Fruit fly (Drosophila melanogaster): ENCODE data around the gene CG10163.

The CG10163 gene

DNA sequence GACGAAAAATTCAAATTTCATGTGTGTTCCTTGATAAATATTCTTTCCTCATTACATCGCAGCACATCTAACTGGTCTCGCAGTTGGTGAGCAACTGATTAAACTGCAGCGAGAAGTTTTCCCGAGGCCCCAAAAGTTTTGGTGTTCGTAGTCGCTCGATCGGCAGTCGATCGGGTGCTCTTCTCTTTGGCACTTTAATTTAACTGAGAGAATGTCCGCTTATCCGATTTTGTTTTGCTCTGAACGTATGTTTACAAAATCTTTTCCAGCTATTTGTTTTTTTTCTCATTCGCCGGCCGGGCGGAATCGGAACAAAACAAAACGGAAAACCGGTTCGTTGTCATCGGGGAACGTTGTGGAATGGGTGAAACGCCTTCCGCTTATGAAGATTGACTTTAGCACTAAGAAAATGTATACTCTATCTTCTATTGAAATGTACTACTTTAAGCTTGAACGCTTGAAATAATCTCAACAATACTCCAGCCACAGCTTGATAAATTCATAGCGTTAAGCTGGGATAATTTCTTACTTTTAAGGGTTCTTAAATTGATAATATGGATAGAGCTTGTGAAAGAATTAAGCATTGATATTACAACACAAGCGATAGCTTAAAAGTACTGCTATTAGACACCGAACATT, 39.9 kb downstream of the CG10163 start (continued):
- TF ChIP-seq pan (optimal IDR thresholded peaks at IDR 0.05), result no peak
- TF ChIP-seq pan (GFP tag; optimal IDR thresholded peaks at IDR 0.05 in 1 of 2, IDR thresholded peaks at IDR 0.05 in 1 of 2), result no peak
- no peak for TF ChIP-seq tx (GFP tag; optimal IDR thresholded peaks at IDR 0.05)
- no peak for TF ChIP-seq sob (GFP tag; IDR thresholded peaks at IDR 0.05)
- no peak for TF ChIP-seq dati (GFP tag; IDR thresholded peaks at IDR 0.05)
- no peak for TF ChIP-seq Dip3 (GFP tag; optimal IDR thresholded peaks at IDR 0.05)
- no peak for TF ChIP-seq tin (GFP tag; optimal IDR thresholded peaks at IDR 0.05)
- no peak for TF ChIP-seq ash1 (GFP tag; optimal IDR thresholded peaks at IDR 0.05)
- TF ChIP-seq fd3F (GFP tag; optimal IDR thresholded peaks at IDR 0.05), result no peak
- TF ChIP-seq CG33213 (GFP tag; optimal IDR thresholded peaks at IDR 0.05), result no peak
- no peak for TF ChIP-seq CG30020 (tag; optimal IDR thresholded peaks at IDR 0.05)
- no peak for TF ChIP-seq twi (tag; optimal IDR thresholded peaks at IDR 0.05)
- TF ChIP-seq Sox102F (GFP tag; optimal IDR thresholded peaks at IDR 0.05), result no peak
- TF ChIP-seq pho (GFP tag; optimal IDR thresholded peaks at IDR 0.05), result no peak
- TF ChIP-seq wek (GFP tag; optimal IDR thresholded peaks at IDR 0.05), result no peak
- peak; percentile 36 for TF ChIP-seq Asciz (GFP tag; optimal IDR thresholded peaks at IDR 0.05)
- TF ChIP-seq Lhr (GFP tag; optimal IDR thresholded peaks at IDR 0.05), result no peak
- TF ChIP-seq dysf (GFP tag; IDR thresholded peaks at IDR 0.05), result no peak
- TF ChIP-seq Eip74EF (GFP tag; optimal IDR thresholded peaks at IDR 0.05), result peak in 1 of 2 experiments; percentile 63
- TF ChIP-seq vvl (GFP tag; IDR thresholded peaks at IDR 0.05), result no peak; the same call in 1 of the 2 replicates
- no peak for TF ChIP-seq CG1529 (GFP tag; optimal IDR thresholded peaks at IDR 0.05)
- TF ChIP-seq CG12219 (GFP tag; optimal IDR thresholded peaks at IDR 0.05), result peak; percentile 30
- no peak for TF ChIP-seq Mes4 (GFP tag; optimal IDR thresholded peaks at IDR 0.05)
- no peak for TF ChIP-seq C15 (GFP tag; IDR thresholded peaks at IDR 0.05)
- TF ChIP-seq hb (GFP tag; IDR thresholded peaks at IDR 0.05; ENCODE audit: partially characterized antibody), result no peak
- no peak for TF ChIP-seq CG10565 (GFP tag; optimal IDR thresholded peaks at IDR 0.05)
- no peak for TF ChIP-seq lilli (GFP tag; optimal IDR thresholded peaks at IDR 0.05)
- TF ChIP-seq sens (GFP tag), result peak; percentile 87
- TF ChIP-seq cad (GFP tag; optimal IDR thresholded peaks at IDR 0.05), result no peak
- no peak for TF ChIP-seq chm (GFP tag; IDR thresholded peaks at IDR 0.05)
- TF ChIP-seq Atf3 (GFP tag; optimal IDR thresholded peaks at IDR 0.05), result no peak
- no peak for TF ChIP-seq Oli (tag; optimal IDR thresholded peaks at IDR 0.05)
- no peak for TF ChIP-seq org-1 (GFP tag; optimal IDR thresholded peaks at IDR 0.05)
- TF ChIP-seq fd64A (GFP tag; optimal IDR thresholded peaks at IDR 0.05), result no peak
- no peak for TF ChIP-seq ind (GFP tag; optimal IDR thresholded peaks at IDR 0.05)
- no peak for TF ChIP-seq CkIIα-i1 (GFP tag; IDR thresholded peaks at IDR 0.05)
- no peak for TF ChIP-seq Atf6 (GFP tag; IDR thresholded peaks at IDR 0.05)
- TF ChIP-seq CG2202 (tag; optimal IDR thresholded peaks at IDR 0.05), result no peak
- no peak for TF ChIP-seq CG17612 (GFP tag; IDR thresholded peaks at IDR 0.05)
- no peak for TF ChIP-seq crp (GFP tag; optimal IDR thresholded peaks at IDR 0.05)
- peak; percentile 3 for TF ChIP-seq stwl (tag; optimal IDR thresholded peaks at IDR 0.05)
- TF ChIP-seq sr (GFP tag; IDR thresholded peaks at IDR 0.05), result no peak
- TF ChIP-seq CG13287 (GFP tag; IDR thresholded peaks at IDR 0.05; ENCODE audit: partially characterized antibody), result peak; percentile 68
- TF ChIP-seq Myb (GFP tag; optimal IDR thresholded peaks at IDR 0.05), result no peak
- no peak for TF ChIP-seq Antp (GFP tag; optimal IDR thresholded peaks at IDR 0.05)
- TF ChIP-seq salm (tag; optimal IDR thresholded peaks at IDR 0.05), result no peak
- TF ChIP-seq CG9932 (GFP tag; IDR thresholded peaks at IDR 0.05), result no peak
- no peak for TF ChIP-seq CG8924 (tag; optimal IDR thresholded peaks at IDR 0.05)
- TF ChIP-seq CG31224 (GFP tag; IDR thresholded peaks at IDR 0.05), result no peak
- TF ChIP-seq Xrp1 (GFP tag; IDR thresholded peaks at IDR 0.05), result no peak
- TF ChIP-seq dmrt11E (tag; optimal IDR thresholded peaks at IDR 0.05), result no peak
- no peak for TF ChIP-seq Hmx (GFP tag; optimal IDR thresholded peaks at IDR 0.05)
